Worm (Caenorhabditis elegans) whole organism, early embryonic: Measurements from ENCODE around the gene srh-287.

Source experiments
- B0310.2 ChIP-seq: sonication (generic microtip); optimal IDR thresholded peaks from 2 replicates; lab custom pipeline; 2016; ENCODE audit warnings: mild to moderate bottlenecking, missing genetic modification characterization, missing compliant biosample characterization
- F13C5.2 ChIP-seq: sonication (generic microtip); optimal IDR thresholded peaks from 2 replicates; lab custom pipeline; 2017; ENCODE audit warnings: mild to moderate bottlenecking, missing genetic modification characterization, inconsistent platforms, missing compliant biosample characterization
- aly-1 ChIP-seq: sonication (generic microtip); optimal IDR thresholded peaks from 2 replicates; lab custom pipeline; 2016; ENCODE audit warnings: missing genetic modification characterization, missing compliant biosample characterization
- ama-1 ChIP-seq: fragments of 150-350 bp; optimal IDR thresholded peaks from 2 replicates; lab custom pipeline; 2014
- ceh-13 ChIP-seq: fragments of 200-800 bp; sonication (Bioruptor generic); optimal IDR thresholded peaks from 2 replicates; lab custom pipeline; 2018; ENCODE audit warnings: mild to moderate bottlenecking, missing genetic modification characterization, missing compliant biosample characterization
- ceh-36 ChIP-seq: sonication (generic microtip); optimal IDR thresholded peaks from 2 replicates; lab custom pipeline; 2016; ENCODE audit warnings: missing genetic modification characterization, inconsistent platforms, missing compliant biosample characterization
- ets-7 ChIP-seq: sonication (generic microtip); optimal IDR thresholded peaks from 2 replicates; lab custom pipeline; 2016; ENCODE audit warnings: missing genotype, missing genetic modification characterization, missing compliant biosample characterization
- flt-1 ChIP-seq: fragments of 200-800 bp; sonication (Bioruptor generic); IDR thresholded peaks from 2 replicates; pipeline ENCODE4 v1.3.6; 2022; ENCODE audit warnings: missing genetic modification characterization, missing compliant biosample characterization
- hmbx-1 ChIP-seq: sonication (generic microtip); optimal IDR thresholded peaks from 2 replicates; lab custom pipeline; 2016; ENCODE audit warnings: mild to moderate bottlenecking, missing genetic modification characterization, missing compliant biosample characterization
- hmg-4 ChIP-seq: fragments of 200-800 bp; sonication (Bioruptor generic); optimal IDR thresholded peaks from 2 replicates; lab custom pipeline; 2018; ENCODE audit warnings: mild to moderate bottlenecking, missing genetic modification characterization, missing compliant biosample characterization
- hnd-1 ChIP-seq: sonication (generic microtip); optimal IDR thresholded peaks from 2 replicates; lab custom pipeline; 2016; ENCODE audit warnings: missing genetic modification characterization, missing compliant biosample characterization
- pes-1 ChIP-seq: fragments of 200-800 bp; sonication (Bioruptor generic); IDR thresholded peaks from 2 replicates; pipeline ENCODE4 v1.3.6; 2022; ENCODE audit warnings: missing genetic modification reagents, missing genetic modification characterization, missing compliant biosample characterization
- scrt-1 ChIP-seq: fragments of 200-800 bp; sonication (Bioruptor generic); IDR thresholded peaks from 2 replicates; pipeline ENCODE4 v1.3.6; 2022; ENCODE audit warnings: missing genetic modification characterization, missing compliant biosample characterization
- sea-1 ChIP-seq: fragments of 200-800 bp; sonication (Bioruptor generic); conservative IDR thresholded peaks from 2 replicates; pipeline ENCODE4 v1.3.6; 2022; ENCODE audit warnings: missing genetic modification characterization, missing compliant biosample characterization
- tbx-11 ChIP-seq: fragments of 200-800 bp; sonication (Bioruptor generic); IDR thresholded peaks from 2 replicates; pipeline ENCODE4 v1.3.6; 2022; ENCODE audit warnings: missing genetic modification characterization, missing compliant biosample characterization
- tbx-37 ChIP-seq: fragments of 200-800 bp; sonication (Bioruptor generic); conservative IDR thresholded peaks from 2 replicates; pipeline ENCODE4 v1.3.6; 2022; ENCODE audit warnings: missing genetic modification reagents, missing genetic modification characterization, missing compliant biosample characterization
- tra-4 ChIP-seq: sonication (generic microtip); optimal IDR thresholded peaks from 2 replicates; lab custom pipeline; 2017; ENCODE audit warnings: missing genetic modification characterization, missing compliant biosample characterization

srh-287 gene

DNA sequence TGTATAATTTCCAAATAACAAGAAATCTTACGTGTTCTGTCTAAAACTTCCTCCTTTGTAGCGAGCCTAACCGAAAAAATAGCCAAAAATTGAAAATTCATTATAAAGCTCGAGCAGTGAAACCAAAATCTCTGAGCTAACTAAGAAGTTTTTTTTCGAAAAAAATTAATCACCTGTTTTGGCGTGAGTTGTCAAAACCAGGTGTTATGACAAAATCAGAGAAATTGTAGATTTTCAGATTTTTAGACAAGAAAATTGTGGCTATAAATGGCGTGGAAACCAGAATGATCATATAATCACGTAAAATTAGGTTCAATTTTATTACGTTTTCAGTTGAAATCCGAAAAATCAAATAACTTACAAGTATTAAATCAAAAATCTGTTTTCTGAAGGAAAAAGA lies 27.5 kb upstream of the srh-287 start, which contains the start of gene sre-21:
Gene sre-21 (minus strand): TSS at position 101 of the 400 bp plus-strand sequence.
- no peak for TF ChIP-seq hnd-1 (tag; lab: Kevin White, UChicago)
- no peak for TF ChIP-seq B0310.2 (tag; lab: Kevin White, UChicago)
- no peak for TF ChIP-seq ceh-36 (tag; lab: Kevin White, UChicago)
- no peak for TF ChIP-seq ceh-13 (GFP tag; lab: Kevin White, UChicago)
- TF ChIP-seq scrt-1 (GFP tag; lab: Robert Waterston, UW): no peak
- TF ChIP-seq aly-1 (tag; lab: Kevin White, UChicago): no peak
- TF ChIP-seq tbx-11: no peak
- TF ChIP-seq tra-4 (tag; lab: Kevin White, UChicago): no peak
- no peak for TF ChIP-seq sea-1 (GFP tag; lab: Robert Waterston, UW)
- TF ChIP-seq ama-1 (lab: Kevin White, UChicago): no peak
- TF ChIP-seq hmbx-1 (tag; lab: Kevin White, UChicago): no peak
- TF ChIP-seq flt-1: no peak

- TF ChIP-seq B0310.2 (tag; lab: Kevin White, UChicago) (no peak), tbx-37 (GFP tag; lab: Robert Waterston, UW) (no peak), ets-7 (no peak), scrt-1 (GFP tag; lab: Robert Waterston, UW) (no peak), hmbx-1 (tag; lab: Kevin White, UChicago) (no peak), sea-1 (GFP tag; lab: Robert Waterston, UW) (no peak), hmg-4 (no peak)
Measured at ce11 chrV:17777127-17777526, 23.5 kb upstream of the srh-287 start, which contains the start of gene ddo-1. Gene ddo-1, minus strand, starts transcription at chrV:17777227.

DNA sequence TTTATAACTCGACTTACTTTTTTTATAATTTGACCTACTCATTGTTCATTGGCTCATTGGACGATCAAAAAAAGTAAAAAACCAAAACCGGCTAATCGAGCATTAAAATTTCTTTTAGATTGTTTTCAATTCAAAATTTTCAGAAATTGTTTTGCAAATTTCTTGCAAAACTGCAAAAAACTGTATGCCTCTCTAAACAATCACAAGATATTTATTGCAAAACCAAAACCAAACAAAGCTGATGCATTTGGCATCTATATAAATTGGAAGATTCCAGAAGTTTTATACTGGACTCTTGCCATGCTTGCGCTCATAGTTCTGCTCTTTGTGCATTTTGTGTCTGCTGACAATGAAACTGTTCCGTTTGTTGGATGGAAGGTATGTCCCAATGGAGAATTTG lies 23.0 kb upstream of the srh-287 start, which contains the start of gene C47A10.12:
Gene C47A10.12 (plus strand): TSS at position 301 of the 400 bp plus-strand sequence.
- TF ChIP-seq B0310.2 (tag; lab: Kevin White, UChicago) (no peak), hmbx-1 (tag; lab: Kevin White, UChicago) (no peak), tra-4 (tag; lab: Kevin White, UChicago) (no peak), F13C5.2 (tag; lab: Kevin White, UChicago) (no peak), flt-1 (no peak), pes-1 (GFP tag; lab: Robert Waterston, UW) (no peak), hmg-4 (no peak), aly-1 (tag; lab: Kevin White, UChicago) (no peak), ama-1 (lab: Kevin White, UChicago) (no peak), ceh-36 (tag; lab: Kevin White, UChicago) (no peak), ets-7 (no peak)

DNA sequence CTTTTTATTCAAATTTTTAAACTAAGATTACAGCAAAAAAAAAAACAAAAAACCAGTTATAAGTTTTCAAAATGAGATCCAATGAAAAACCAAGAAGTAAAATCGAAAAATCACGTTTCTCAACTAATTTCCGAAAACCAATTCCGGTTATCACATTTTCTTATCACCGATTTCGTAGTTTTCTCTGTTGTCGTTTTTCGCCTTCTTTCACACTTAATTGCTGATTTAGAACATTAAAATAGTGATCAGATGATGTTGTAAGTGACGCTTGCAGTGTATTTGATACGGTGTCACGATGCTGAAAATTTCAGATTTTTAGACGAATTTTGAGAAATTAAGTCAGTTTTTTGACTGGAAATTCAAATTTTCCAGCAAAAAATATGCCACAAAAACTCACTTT lies 20.4 kb upstream of the srh-287 start:
- TF ChIP-seq B0310.2 (tag; lab: Kevin White, UChicago) (no peak), F13C5.2 (tag; lab: Kevin White, UChicago) (no peak), scrt-1 (GFP tag; lab: Robert Waterston, UW) (no peak), tbx-11 (no peak), pes-1 (GFP tag; lab: Robert Waterston, UW) (no peak), ceh-13 (GFP tag; lab: Kevin White, UChicago) (no peak), ceh-36 (tag; lab: Kevin White, UChicago) (no peak), hmbx-1 (tag; lab: Kevin White, UChicago) (no peak), flt-1 (no peak), tra-4 (tag; lab: Kevin White, UChicago) (no peak), tbx-37 (GFP tag; lab: Robert Waterston, UW) (no peak), sea-1 (GFP tag; lab: Robert Waterston, UW) (no peak), hnd-1 (tag; lab: Kevin White, UChicago) (no peak), aly-1 (tag; lab: Kevin White, UChicago) (no peak), hmg-4 (no peak)

- no peak for TF ChIP-seq scrt-1 (GFP tag; lab: Robert Waterston, UW)
- TF ChIP-seq pes-1 (GFP tag; lab: Robert Waterston, UW): no peak
Measured at ce11 chrV:17783542-17783941, 17.1 kb upstream of the srh-287 start, which contains the start of gene srab-12. Gene srab-12, minus strand, starts transcription at chrV:17783642.

DNA sequence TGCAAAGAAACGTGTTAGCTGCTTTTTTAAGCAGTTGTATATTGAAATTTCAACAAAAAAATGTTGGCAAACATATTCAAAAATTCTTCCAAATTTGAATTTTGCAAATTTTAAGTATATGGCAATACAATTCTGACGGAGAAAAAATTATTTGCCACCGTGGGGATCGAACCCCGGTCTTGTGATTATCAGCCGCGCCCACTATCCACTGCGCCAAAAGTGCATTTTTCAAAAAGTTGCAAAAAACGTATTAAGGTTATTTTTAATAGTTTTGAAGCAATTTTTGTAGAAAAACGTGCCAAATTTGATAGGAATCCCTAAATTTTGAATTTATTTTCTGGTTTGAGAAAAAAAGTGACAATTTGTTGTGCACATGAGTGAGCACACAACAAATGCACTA lies 16.3 kb upstream of the srh-287 start:
- TF ChIP-seq tbx-37 (GFP tag; lab: Robert Waterston, UW): no peak
- no peak for TF ChIP-seq ama-1 (lab: Kevin White, UChicago)
- no peak for TF ChIP-seq scrt-1 (GFP tag; lab: Robert Waterston, UW)

DNA sequence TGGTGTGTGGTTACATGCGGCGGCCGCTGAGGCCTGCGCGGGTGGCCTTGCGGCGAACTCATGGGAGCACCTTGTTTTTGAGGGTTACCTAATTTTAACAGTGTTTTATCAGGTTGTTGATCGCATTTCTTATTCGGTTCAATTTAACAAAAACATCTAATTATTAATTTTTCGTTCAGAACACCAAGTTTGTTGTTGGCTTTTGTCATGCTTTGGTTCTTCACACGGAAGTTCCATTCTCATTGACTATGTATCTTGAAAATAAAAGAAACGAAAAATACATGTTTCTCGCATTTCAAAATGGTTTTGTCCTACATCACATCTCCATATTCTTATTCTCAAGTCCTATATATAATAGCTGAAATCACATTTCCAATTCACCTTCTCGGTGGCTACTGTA lies 10.4 kb upstream of the srh-287 start, which contains the start of gene srh-290:
Gene srh-290 (plus strand): TSS at position 301 of the 400 bp plus-strand sequence.
- TF ChIP-seq ceh-36 (tag; lab: Kevin White, UChicago): no peak
- no peak for TF ChIP-seq sea-1 (GFP tag; lab: Robert Waterston, UW)
- no peak for TF ChIP-seq F13C5.2 (tag; lab: Kevin White, UChicago)
- TF ChIP-seq scrt-1 (GFP tag; lab: Robert Waterston, UW): no peak
- no peak for TF ChIP-seq ama-1 (lab: Kevin White, UChicago)

DNA sequence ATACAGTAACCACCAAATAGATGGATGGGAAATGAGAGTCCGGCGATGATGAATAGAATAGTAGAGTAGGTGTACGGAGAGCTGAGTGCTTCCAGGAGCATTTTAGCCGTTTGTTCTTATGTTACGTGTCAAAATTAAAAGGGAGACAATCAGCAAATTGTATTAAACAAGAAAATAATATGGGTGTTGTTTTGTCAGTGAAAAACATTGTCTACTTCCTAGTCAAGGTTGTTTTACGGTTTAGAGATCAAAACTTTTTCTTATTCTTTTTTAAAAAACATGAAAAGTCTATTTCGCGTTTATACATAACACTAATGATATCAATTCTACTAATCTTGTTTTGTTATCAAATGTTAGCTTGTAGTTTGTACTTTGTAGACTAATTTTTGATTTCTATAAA lies 6.7 kb upstream of the srh-287 start, which contains the start of gene srh-289:
Gene srh-289 (minus strand): TSS at position 101 of the 400 bp plus-strand sequence.
- no peak for TF ChIP-seq ama-1 (lab: Kevin White, UChicago)
- TF ChIP-seq tbx-11: no peak
- no peak for TF ChIP-seq hnd-1 (tag; lab: Kevin White, UChicago)
- TF ChIP-seq scrt-1 (GFP tag; lab: Robert Waterston, UW): no peak
- no peak for TF ChIP-seq aly-1 (tag; lab: Kevin White, UChicago)
- no peak for TF ChIP-seq hmbx-1 (tag; lab: Kevin White, UChicago)
- no peak for TF ChIP-seq flt-1
